Fruit fly (Drosophila melanogaster) whole organism, embryonic: Measurements from ENCODE around the gene Dredd.

Experiments
- Adf1 ChIP-seq: fragments of 200-800 bp; sonication (Bioruptor generic); IDR thresholded peaks from 2 replicates; pipeline ENCODE4 v1.3.6; 2022; ENCODE audit warnings: missing biosample characterization, missing genetic modification characterization
- CG10543 ChIP-seq: fragments of 200-800 bp; sonication (Bioruptor generic); optimal IDR thresholded peaks from 3 replicates; lab custom pipeline; 2017; ENCODE audit warnings: missing biosample characterization, mild to moderate bottlenecking, missing genetic modification characterization, moderate library complexity
- CG11093 ChIP-seq: fragments of 200-800 bp; sonication (Bioruptor generic); IDR thresholded peaks from 3 replicates; pipeline ENCODE4 v1.3.6; 2022; ENCODE audit warnings: missing biosample characterization, missing genetic modification characterization
- CG13894 ChIP-seq: fragments of 200-800 bp; sonication (Bioruptor generic); optimal IDR thresholded peaks from 3 replicates; lab custom pipeline; 2018; ENCODE audit warnings: missing biosample characterization, mild to moderate bottlenecking, missing genetic modification characterization, moderate library complexity
- CG14710 ChIP-seq: fragments of 200-800 bp; sonication (Bioruptor generic); optimal IDR thresholded peaks from 3 replicates; lab custom pipeline; 2019; ENCODE audit warnings: missing biosample characterization, mild to moderate bottlenecking, missing genetic modification characterization, moderate library complexity
- CG15269 ChIP-seq: fragments of 200-800 bp; sonication (Bioruptor generic); optimal IDR thresholded peaks from 2 replicates; lab custom pipeline; 2018; ENCODE audit warnings: missing biosample characterization, mild to moderate bottlenecking, missing genetic modification characterization, moderate library complexity
- CG16815 ChIP-seq: fragments of 200-800 bp; sonication (Bioruptor generic); optimal IDR thresholded peaks from 3 replicates; lab custom pipeline; 2017; ENCODE audit warnings: missing biosample characterization, mild to moderate bottlenecking, missing genetic modification characterization
- CG30020 ChIP-seq: fragments of 200-800 bp; optimal IDR thresholded peaks from 2 replicates; lab custom pipeline; 2019; ENCODE audit warnings: missing biosample characterization, mild to moderate bottlenecking, missing genetic modification characterization, moderate library complexity
- CG30431 ChIP-seq: fragments of 200-800 bp; sonication (Bioruptor generic); optimal IDR thresholded peaks from 2 replicates; lab custom pipeline; 2017; ENCODE audit warnings: missing biosample characterization, missing genetic modification characterization
- CG3995 ChIP-seq: fragments of 200-800 bp; sonication (Bioruptor generic); optimal IDR thresholded peaks from 3 replicates; lab custom pipeline; 2016; ENCODE audit warnings: missing biosample characterization, missing genetic modification characterization
- CG4707 ChIP-seq: fragments of 200-800 bp; sonication (Bioruptor generic); optimal IDR thresholded peaks from 2 replicates; lab custom pipeline; 2018; ENCODE audit warnings: missing biosample characterization, mild to moderate bottlenecking, missing genetic modification characterization, moderate library complexity
- CG7372 ChIP-seq: fragments of 200-800 bp; sonication (Bioruptor generic); IDR thresholded peaks from 2 replicates; pipeline ENCODE4 v1.3.6; 2022; ENCODE audit warnings: missing biosample characterization, missing genetic modification characterization
- CG7963 ChIP-seq: fragments of 200-800 bp; sonication (Bioruptor generic); IDR thresholded peaks from 3 replicates; pipeline ENCODE4 v1.3.6; 2022; ENCODE audit warnings: missing biosample characterization, missing genetic modification characterization; ENCODE audit not compliant: partially characterized antibody
- CrebB ChIP-seq: fragments of 200-800 bp; sonication (Bioruptor generic); optimal IDR thresholded peaks from 3 replicates; lab custom pipeline; 2018; ENCODE audit warnings: missing biosample characterization, mild to moderate bottlenecking, missing genetic modification characterization
- Dip3 ChIP-seq: fragments of 200-800 bp; sonication (Bioruptor generic); optimal IDR thresholded peaks from 3 replicates; lab custom pipeline; 2016; ENCODE audit warnings: missing biosample characterization, missing genetic modification characterization
- Doc3 ChIP-seq: fragments of 200-800 bp; sonication (Bioruptor generic); IDR thresholded peaks from 3 replicates; pipeline ENCODE4 v1.3.6; 2022; ENCODE audit warnings: missing biosample characterization, missing genetic modification characterization; ENCODE audit not compliant: partially characterized antibody
- HmgD ChIP-seq: fragments of 200-800 bp; sonication (Bioruptor generic); optimal IDR thresholded peaks from 3 replicates; lab custom pipeline; 2016; ENCODE audit warnings: missing biosample characterization, missing genetic modification characterization
- Hmx ChIP-seq: fragments of 200-800 bp; sonication (Bioruptor generic); optimal IDR thresholded peaks from 2 replicates; lab custom pipeline; 2016; ENCODE audit warnings: missing biosample characterization, missing genetic modification characterization
- Lim3 ChIP-seq: fragments of 200-800 bp; sonication (Bioruptor generic); IDR thresholded peaks from 2 replicates; pipeline ENCODE4 v1.3.6; 2022; ENCODE audit warnings: missing biosample characterization, missing genetic modification characterization
- Max ChIP-seq: fragments of 200-800 bp; sonication (Bioruptor generic); optimal IDR thresholded peaks from 2 replicates; lab custom pipeline; 2016; ENCODE audit warnings: missing biosample characterization, mild to moderate bottlenecking, missing genetic modification characterization
- Myb ChIP-seq: fragments of 200-800 bp; sonication (Bioruptor generic); optimal IDR thresholded peaks from 2 replicates; lab custom pipeline; 2016; ENCODE audit warnings: missing biosample characterization, missing genetic modification characterization
- NfI ChIP-seq: fragments of 200-800 bp; sonication (Bioruptor generic); optimal IDR thresholded peaks from 3 replicates; lab custom pipeline; 2018; ENCODE audit warnings: missing biosample characterization, mild to moderate bottlenecking, missing genetic modification characterization, moderate library complexity
- Oaz ChIP-seq: fragments of 200-800 bp; sonication (Bioruptor generic); IDR thresholded peaks from 2 replicates; pipeline ENCODE4 v1.3.6; 2022; ENCODE audit warnings: missing biosample characterization, missing genetic modification characterization
- Ravus ChIP-seq: fragments of 200-800 bp; sonication (Bioruptor generic); IDR thresholded peaks from 2 replicates; pipeline ENCODE4 v1.3.6; 2022; ENCODE audit warnings: missing biosample characterization, missing genetic modification characterization
- Sox100B ChIP-seq: fragments of 200-800 bp; sonication (Bioruptor generic); optimal IDR thresholded peaks from 3 replicates; lab custom pipeline; 2018; ENCODE audit warnings: missing biosample characterization, mild to moderate bottlenecking, missing genetic modification characterization
- ab ChIP-seq: fragments of 200-800 bp; sonication (Bioruptor generic); optimal IDR thresholded peaks from 2 replicates; lab custom pipeline; 2016; ENCODE audit warnings: missing biosample characterization, missing genetic modification characterization
- amos ChIP-seq: fragments of 200-800 bp; sonication (Bioruptor generic); IDR thresholded peaks from 2 replicates; pipeline ENCODE4 v1.3.6; 2022; ENCODE audit warnings: missing biosample characterization, missing genetic modification characterization; ENCODE audit not compliant: partially characterized antibody
- aop ChIP-seq: fragments of 200-800 bp; sonication (Bioruptor generic); IDR thresholded peaks from 2 replicates; pipeline ENCODE4 v1.3.6; 2022; ENCODE audit warnings: missing biosample characterization, missing genetic modification characterization
- br ChIP-seq: fragments of >200 bp; optimal IDR thresholded peaks from 2 replicates; lab custom pipeline; 2017
- btn ChIP-seq: fragments of 200-800 bp; sonication (Bioruptor generic); optimal IDR thresholded peaks from 2 replicates; lab custom pipeline; 2016; ENCODE audit warnings: missing biosample characterization, missing genetic modification characterization
- cad ChIP-seq: fragments of >200 bp; optimal IDR thresholded peaks from 2 replicates; lab custom pipeline; 2017; ENCODE audit warnings: missing biosample characterization, missing genetic modification characterization
- crp ChIP-seq, 2 experiments: fragments of 200-800 bp; sonication (Bioruptor generic); optimal IDR thresholded peaks; 2 replicates in 1 of 2; 3 replicates in 1 of 2; lab custom pipeline; 2017; ENCODE audit warnings: missing biosample characterization in 2 of 2, missing genetic modification characterization in 2 of 2, mild to moderate bottlenecking in 1 of 2, moderate library complexity in 1 of 2
- danr ChIP-seq: fragments of 200-800 bp; sonication (Bioruptor generic); IDR thresholded peaks from 2 replicates; pipeline ENCODE4 v1.3.6; 2022; ENCODE audit warnings: missing biosample characterization, missing genetic modification characterization
- dm ChIP-seq: fragments of 200-800 bp; sonication (Bioruptor generic); optimal IDR thresholded peaks from 3 replicates; lab custom pipeline; 2016; ENCODE audit warnings: missing biosample characterization, missing genetic modification characterization
- esg ChIP-seq: fragments of 200-800 bp; sonication (Bioruptor generic); conservative IDR thresholded peaks from 2 replicates; pipeline ENCODE4 v1.3.6; 2022; ENCODE audit warnings: missing biosample characterization, missing genetic modification characterization
- fd102C ChIP-seq: fragments of 200-800 bp; sonication (Bioruptor generic); optimal IDR thresholded peaks from 2 replicates; lab custom pipeline; 2018; ENCODE audit warnings: missing biosample characterization, mild to moderate bottlenecking, missing genetic modification characterization, moderate library complexity
- kah ChIP-seq: fragments of 200-800 bp; sonication (Bioruptor generic); optimal IDR thresholded peaks from 2 replicates; lab custom pipeline; 2018; ENCODE audit warnings: missing biosample characterization, mild to moderate bottlenecking, missing genetic modification characterization
- lola ChIP-seq, 3 experiments: fragments of >200 bp in 2 of 3; fragments of 200-800 bp in 1 of 3; sonication (Bioruptor generic) in 1 of 3; optimal IDR thresholded peaks; 2 replicates each; lab custom pipeline; 2017 to 2019; ENCODE audit warnings: missing biosample characterization in 3 of 3, missing genetic modification characterization in 3 of 3, mild to moderate bottlenecking in 1 of 3, moderate library complexity in 1 of 3
- luna ChIP-seq: fragments of 200-800 bp; sonication (Bioruptor generic); optimal IDR thresholded peaks from 2 replicates; lab custom pipeline; 2016; ENCODE audit warnings: missing biosample characterization, missing genetic modification characterization
- pita ChIP-seq: fragments of 200-800 bp; sonication (Bioruptor generic); optimal IDR thresholded peaks from 2 replicates; lab custom pipeline; 2017; ENCODE audit warnings: missing biosample characterization, mild to moderate bottlenecking, missing genetic modification characterization
- ranshi ChIP-seq: fragments of 200-800 bp; sonication (Bioruptor generic); IDR thresholded peaks from 2 replicates; pipeline ENCODE4 v1.3.6; 2022; ENCODE audit warnings: missing biosample characterization, missing genetic modification characterization
- run ChIP-seq: fragments of 200-800 bp; sonication (Bioruptor generic); optimal IDR thresholded peaks from 3 replicates; lab custom pipeline; 2018; ENCODE audit warnings: missing biosample characterization, mild to moderate bottlenecking, missing genetic modification characterization
- shn ChIP-seq: fragments of 200-800 bp; sonication (Bioruptor generic); optimal IDR thresholded peaks from 3 replicates; lab custom pipeline; 2016; ENCODE audit warnings: missing biosample characterization, missing genetic modification characterization
- sim ChIP-seq: fragments of 200-800 bp; sonication (Bioruptor generic); IDR thresholded peaks from 2 replicates; pipeline ENCODE4 v1.3.6; 2022; ENCODE audit warnings: missing biosample characterization, missing genetic modification characterization
- tna ChIP-seq: fragments of 200-800 bp; sonication (Bioruptor generic); IDR thresholded peaks from 2 replicates; pipeline ENCODE4 v1.3.6; 2022; ENCODE audit warnings: missing biosample characterization, missing genetic modification characterization; ENCODE audit not compliant: partially characterized antibody
- ttk ChIP-seq: fragments of 200-800 bp; sonication (Bioruptor generic); IDR thresholded peaks from 2 replicates; pipeline ENCODE4 v2.1.2; 2022; ENCODE audit warnings: missing biosample characterization, missing genetic modification characterization
- twi ChIP-seq: fragments of 200-800 bp; optimal IDR thresholded peaks from 2 replicates; lab custom pipeline; 2019; ENCODE audit warnings: missing biosample characterization, mild to moderate bottlenecking, missing genetic modification characterization, moderate library complexity
- tx ChIP-seq: fragments of 200-800 bp; sonication (Bioruptor generic); optimal IDR thresholded peaks from 2 replicates; lab custom pipeline; 2016; ENCODE audit warnings: missing biosample characterization, missing genetic modification characterization
- vnd ChIP-seq: fragments of 200-800 bp; sonication (Bioruptor generic); IDR thresholded peaks from 3 replicates; pipeline ENCODE4 v1.3.6; 2022; ENCODE audit warnings: missing biosample characterization, missing genetic modification characterization; ENCODE audit not compliant: partially characterized antibody
- zen2 ChIP-seq: fragments of 200-800 bp; sonication (Bioruptor generic); IDR thresholded peaks from 3 replicates; pipeline ENCODE4 v1.3.6; 2022; ENCODE audit warnings: missing biosample characterization, missing genetic modification characterization; ENCODE audit not compliant: partially characterized antibody

The Dredd gene

DNA sequence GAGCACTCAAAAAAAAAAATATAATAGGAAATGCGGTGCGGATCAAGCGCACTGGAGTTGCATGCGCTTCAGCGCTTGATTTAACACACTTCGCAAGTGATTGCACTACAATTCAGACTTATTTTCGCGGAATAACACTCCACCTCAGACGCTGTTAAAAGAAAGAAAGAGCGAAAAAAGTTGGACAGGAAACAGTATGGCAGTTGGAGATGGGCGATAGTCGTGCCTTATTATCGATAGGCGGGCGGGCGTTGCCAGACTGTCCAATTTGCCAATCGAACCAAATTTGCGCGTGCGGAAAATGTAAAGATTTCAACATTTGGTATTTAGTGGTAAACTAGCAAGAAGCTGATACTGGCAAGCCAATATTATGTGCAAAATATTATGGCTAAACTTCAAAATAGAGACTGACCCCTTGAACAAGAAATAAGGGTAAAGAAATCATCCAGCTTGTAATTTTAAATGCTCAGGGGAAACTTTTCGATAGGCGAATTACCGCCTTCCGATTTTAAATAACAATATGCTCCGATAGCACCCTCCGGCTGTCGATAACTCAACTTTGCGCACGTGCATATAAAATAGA lies 6.0 kb downstream of the Dredd start, which contains the start of the genes RpL36 and Mybbp1A (continued):
- TF ChIP-seq CG7963 (GFP tag; lab: Robert Waterston, UW) (peak; percentile 75), CG7372 (peak; percentile 54; the same call in 1 of the 2 replicates), CG11093 (no peak), CG4707 (GFP tag; lab: Kevin White, UChicago) (peak; percentile 46), NfI (GFP tag; lab: Kevin White, UChicago) (peak; percentile 86), Lim3 (GFP tag; lab: Robert Waterston, UW) (no peak), Dip3 (peak; percentile 59), Oaz (GFP tag; lab: Robert Waterston, UW) (peak; percentile 38; the same call in 1 of the 2 replicates), Adf1 (GFP tag; lab: Robert Waterston, UW) (peak; percentile 33), HmgD (peak; percentile 79), kah (GFP tag; lab: Kevin White, UChicago) (peak; percentile 45), CG10543 (GFP tag; lab: Kevin White, UChicago) (peak; percentile 89), dm (GFP tag; lab: Kevin White, UChicago) (peak; percentile 95), sim (GFP tag; lab: Robert Waterston, UW) (0 out of 2 replicates have a peak, but pooled peaks have one; percentile 7), Myb (GFP tag; lab: Kevin White, UChicago) (peak; percentile 83), Hmx (GFP tag; lab: Kevin White, UChicago) (no peak), Sox100B (GFP tag; lab: Kevin White, UChicago) (peak; percentile 70), CG16815 (GFP tag; lab: Kevin White, UChicago) (peak; percentile 19), CG30431 (GFP tag; lab: Kevin White, UChicago) (no peak), CG30020 (peak; percentile 38), tx (GFP tag; lab: Kevin White, UChicago) (peak; percentile 57), crp (GFP tag; optimal IDR thresholded peaks at IDR 0.05; lab: Kevin White, UChicago) (peak in 1 of 2 experiments; percentile 56), shn (peak; percentile 81), aop (GFP tag; lab: Robert Waterston, UW) (no peak), vnd (GFP tag; lab: Robert Waterston, UW) (peak; percentile 99), lola (GFP tag; optimal IDR thresholded peaks at IDR 0.05; lab: Kevin White, UChicago) (peak in 1 of 3 experiments; percentile 42), btn (GFP tag; lab: Kevin White, UChicago) (peak; percentile 42), br (lab: Kevin White, UChicago) (no peak), ab (GFP tag; lab: Kevin White, UChicago) (no peak), CrebB (tag; lab: Kevin White, UChicago) (peak; percentile 52), run (peak; percentile 3), cad (GFP tag; lab: Kevin White, UChicago) (no peak), Ravus (GFP tag; lab: Robert Waterston, UW) (no peak), fd102C (peak; percentile 28), tna (peak; percentile 86), danr (GFP tag; lab: Robert Waterston, UW) (no peak), ttk (GFP tag; lab: Robert Waterston, UW) (peak; percentile 62), Doc3 (GFP tag; lab: Robert Waterston, UW) (peak; percentile 73; the same call in 2 of the 3 replicates), CG3995 (GFP tag; lab: Kevin White, UChicago) (peak; percentile 85), pita (GFP tag; lab: Kevin White, UChicago) (no peak), ranshi (GFP tag; lab: Robert Waterston, UW) (peak; percentile 66), CG13894 (tag; lab: Kevin White, UChicago) (peak; percentile 68), Max (peak; percentile 80), CG14710 (tag; lab: Kevin White, UChicago) (peak; percentile 81), amos (peak; percentile 91), zen2 (GFP tag; lab: Robert Waterston, UW) (peak; percentile 80), luna (GFP tag; lab: Kevin White, UChicago) (peak; percentile 58), twi (peak; percentile 37), CG15269 (tag; lab: Kevin White, UChicago) (peak; percentile 60), esg (GFP tag; lab: Robert Waterston, UW) (no peak)
